Worm (Caenorhabditis elegans): Measurements from ENCODE around the gene C16C10.8.

ce11 chrIII:4186751-4187309, 22.9 kb upstream of the C16C10.8 start, which contains the start of gene lars-1:
- no peak for TF ChIP-seq ztf-11 (tag; optimal IDR thresholded peaks at IDR 0.05)
- TF ChIP-seq elt-3 (tag; optimal IDR thresholded peaks at IDR 0.05), result no peak

Data from whole organism, L2 larva.